Fruit fly (Drosophila melanogaster): ENCODE data around the gene Gr93b.

Gene Gr93b

DNA sequence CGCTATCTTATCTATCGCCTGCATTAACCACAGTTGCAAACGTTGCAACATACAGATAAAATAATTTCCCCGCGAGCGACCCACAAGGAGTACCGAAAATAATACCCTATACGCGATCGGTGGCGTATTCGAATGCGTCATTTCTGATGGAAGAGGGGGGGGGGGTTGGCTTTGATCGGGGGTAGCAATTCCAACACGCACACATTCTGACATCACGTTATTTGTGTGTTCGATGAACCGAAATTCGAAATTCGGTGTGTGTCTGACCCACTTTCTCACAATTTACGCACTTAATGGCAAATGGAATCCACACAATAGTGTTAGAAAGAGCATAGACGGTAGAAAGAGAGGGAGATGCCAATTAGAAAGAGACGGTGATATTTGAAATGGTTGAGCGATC is 7.0 kb downstream of the Gr93b start (continued):
- TF ChIP-seq ase (GFP tag; IDR thresholded peaks at IDR 0.05), result no peak
- no peak for TF ChIP-seq ERR (GFP tag; optimal IDR thresholded peaks at IDR 0.05)
- TF ChIP-seq ttk (GFP tag; IDR thresholded peaks at IDR 0.05), result peak; percentile 39; the same call in 1 of the 2 replicates
- no peak for TF ChIP-seq hbn (GFP tag; IDR thresholded peaks at IDR 0.05; ENCODE audit: partially characterized antibody)
- peak; percentile 10 for TF ChIP-seq sug (tag; optimal IDR thresholded peaks at IDR 0.05)
- peak; percentile 15; the same call in 1 of the 2 replicates for TF ChIP-seq slbo (GFP tag; IDR thresholded peaks at IDR 0.05)
- TF ChIP-seq Dfd (GFP tag; optimal IDR thresholded peaks at IDR 0.05), result no peak
- TF ChIP-seq kni (GFP tag; optimal IDR thresholded peaks at IDR 0.05), result no peak
- no peak for TF ChIP-seq CG7839 (tag; optimal IDR thresholded peaks at IDR 0.05)
- TF ChIP-seq sr (GFP tag; IDR thresholded peaks at IDR 0.05), result peak; percentile 32; the same call in 1 of the 3 replicates
- TF ChIP-seq Med (GFP tag), result peak; percentile 45
- no peak for TF ChIP-seq BtbVII (GFP tag; optimal IDR thresholded peaks at IDR 0.05)
- no peak for TF ChIP-seq CG12155 (GFP tag; optimal IDR thresholded peaks at IDR 0.05)
- TF ChIP-seq Fer3 (tag; optimal IDR thresholded peaks at IDR 0.05), result no peak
- no peak for TF ChIP-seq dm (GFP tag; optimal IDR thresholded peaks at IDR 0.05)
- TF ChIP-seq otp (GFP tag; IDR thresholded peaks at IDR 0.05), result 0 out of 3 replicates have a peak, but pooled peaks have one; percentile 43
- peak; percentile 8 for TF ChIP-seq wek (GFP tag; optimal IDR thresholded peaks at IDR 0.05)
- no peak for TF ChIP-seq ash1 (GFP tag; optimal IDR thresholded peaks at IDR 0.05)
- no peak for TF ChIP-seq CG1602 (GFP tag; optimal IDR thresholded peaks at IDR 0.05)
- TF ChIP-seq Dad (GFP tag; optimal IDR thresholded peaks at IDR 0.05), result no peak
- peak; percentile 34; the same call in 1 of the 3 replicates for TF ChIP-seq ci (GFP tag; IDR thresholded peaks at IDR 0.05)
- no peak for TF ChIP-seq CG9797 (GFP tag; optimal IDR thresholded peaks at IDR 0.05)
- TF ChIP-seq Hand (GFP tag; optimal IDR thresholded peaks at IDR 0.05), result no peak
- TF ChIP-seq row (GFP tag; IDR thresholded peaks at IDR 0.05), result peak; percentile 22; the same call in 1 of the 3 replicates
- peak; percentile 54; the same call in 1 of the 2 replicates for TF ChIP-seq CG10321 (GFP tag; IDR thresholded peaks at IDR 0.05)
- no peak for TF ChIP-seq HmgZ (tag; optimal IDR thresholded peaks at IDR 0.05)
- no peak for TF ChIP-seq CG10209 (GFP tag; optimal IDR thresholded peaks at IDR 0.05)

DNA sequence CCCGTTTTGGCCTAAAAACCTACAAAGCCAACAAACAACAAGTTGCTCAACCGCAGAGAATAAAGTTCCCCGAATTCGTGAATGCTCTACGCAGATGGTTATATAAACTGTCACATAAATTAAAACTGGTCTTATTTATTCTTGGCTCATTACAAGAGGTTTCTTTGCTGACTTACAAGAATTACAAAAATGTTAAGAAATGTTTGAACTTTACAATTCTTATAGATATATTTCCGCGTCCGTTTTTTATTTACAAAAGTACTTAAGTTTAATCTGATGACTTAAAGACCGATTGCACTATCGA is 7.4 kb downstream of the Gr93b start:
- TF ChIP-seq CG4820 (GFP tag; optimal IDR thresholded peaks at IDR 0.05) (no peak), Sox102F (GFP tag; optimal IDR thresholded peaks at IDR 0.05) (peak; percentile 16), D19A (tag; optimal IDR thresholded peaks at IDR 0.05) (peak; percentile 83), Pdp1 (GFP tag; optimal IDR thresholded peaks at IDR 0.05) (peak in 1 of 2 experiments; percentile 75), dmrt99B (tag; optimal IDR thresholded peaks at IDR 0.05) (peak; percentile 20), Hr51 (GFP tag; optimal IDR thresholded peaks at IDR 0.05) (peak in 1 of 2 experiments; percentile 49), bab2 (GFP tag; optimal IDR thresholded peaks at IDR 0.05) (no peak), CG14441 (GFP tag; IDR thresholded peaks at IDR 0.05) (peak; percentile 66), CG11504 (tag; optimal IDR thresholded peaks at IDR 0.05) (peak; percentile 14), CG12391 (tag; optimal IDR thresholded peaks at IDR 0.05) (peak; percentile 6), CG17361 (GFP tag; IDR thresholded peaks at IDR 0.05) (0 out of 3 replicates have a peak, but pooled peaks have one; percentile 19), zfh1 (GFP tag; IDR thresholded peaks at IDR 0.05) (0 out of 3 replicates have a peak, but pooled peaks have one; percentile 15), NFAT (GFP tag; IDR thresholded peaks at IDR 0.05) (peak; percentile 24; the same call in 1 of the 2 replicates), Rfx (GFP tag; IDR thresholded peaks at IDR 0.05) (peak; percentile 29; the same call in 1 of the 2 replicates), cwo (GFP tag; optimal IDR thresholded peaks at IDR 0.05) (no peak), grau (tag; optimal IDR thresholded peaks at IDR 0.05) (peak; percentile 14), CG2120 (GFP tag; optimal IDR thresholded peaks at IDR 0.05) (peak; percentile 15), row (GFP tag; IDR thresholded peaks at IDR 0.05) (0 out of 3 replicates have a peak, but pooled peaks have one; percentile 26), gem (tag; optimal IDR thresholded peaks at IDR 0.05) (peak; percentile 28), CG5245 (GFP tag; optimal IDR thresholded peaks at IDR 0.05) (no peak), CG7839 (tag; optimal IDR thresholded peaks at IDR 0.05) (peak; percentile 2), CG8290 (GFP tag; optimal IDR thresholded peaks at IDR 0.05) (no peak), CG8290 (tag; optimal IDR thresholded peaks at IDR 0.05) (peak in 1 of 2 experiments; percentile 25), CG18262 (tag; optimal IDR thresholded peaks at IDR 0.05) (peak; percentile 1), CG18619 (GFP tag; optimal IDR thresholded peaks at IDR 0.05) (peak; percentile 6), CG6791 (GFP tag; IDR thresholded peaks at IDR 0.05; ENCODE audit: partially characterized antibody) (no peak)
